Fruit fly (Drosophila melanogaster) whole organism, embryonic: ENCODE measurements around the gene CG8851.

Experiments used
- Blimp-1 ChIP-seq: fragments of 200-800 bp; sonication (Bioruptor generic); optimal IDR thresholded peaks from 3 replicates; lab custom pipeline; 2018; ENCODE audit warnings: missing biosample characterization, missing genetic modification characterization, mild to moderate bottlenecking, moderate library complexity, missing genetic modification reagents
- CG11504 ChIP-seq: fragments of 200-800 bp; sonication (Bioruptor generic); optimal IDR thresholded peaks from 3 replicates; lab custom pipeline; 2019; ENCODE audit warnings: missing biosample characterization, mild to moderate bottlenecking, missing genetic modification characterization, moderate library complexity
- CG12104 ChIP-seq: fragments of 200-800 bp; sonication (Bioruptor generic); optimal IDR thresholded peaks from 3 replicates; lab custom pipeline; 2016; ENCODE audit warnings: missing biosample characterization, missing genetic modification characterization
- CG12391 ChIP-seq: fragments of 200-800 bp; sonication (Bioruptor generic); optimal IDR thresholded peaks from 3 replicates; lab custom pipeline; 2018; ENCODE audit warnings: missing biosample characterization, mild to moderate bottlenecking, missing genetic modification characterization, moderate library complexity
- CG14050 ChIP-seq: fragments of 200-800 bp; sonication (Bioruptor generic); IDR thresholded peaks from 3 replicates; pipeline ENCODE4 v1.3.6; 2022; ENCODE audit warnings: missing biosample characterization, missing genetic modification characterization
- CG14441 ChIP-seq: fragments of 200-800 bp; sonication (Bioruptor generic); IDR thresholded peaks from 2 replicates; pipeline ENCODE4 v1.3.6; 2022; ENCODE audit warnings: missing biosample characterization, missing genetic modification characterization
- CG15269 ChIP-seq: fragments of 200-800 bp; sonication (Bioruptor generic); optimal IDR thresholded peaks from 2 replicates; lab custom pipeline; 2018; ENCODE audit warnings: missing biosample characterization, mild to moderate bottlenecking, missing genetic modification characterization, moderate library complexity
- CG1603 ChIP-seq: fragments of 200-800 bp; sonication (Bioruptor generic); optimal IDR thresholded peaks from 2 replicates; lab custom pipeline; 2019; ENCODE audit warnings: missing biosample characterization, mild to moderate bottlenecking, missing genetic modification characterization, moderate library complexity
- CG17328 ChIP-seq: fragments of 200-800 bp; sonication (Bioruptor generic); IDR thresholded peaks from 2 replicates; pipeline ENCODE4 v1.3.6; 2022; ENCODE audit warnings: missing biosample characterization, missing genetic modification characterization
- CG17359 ChIP-seq: fragments of 200-800 bp; sonication (Bioruptor generic); optimal IDR thresholded peaks from 3 replicates; lab custom pipeline; 2018; ENCODE audit warnings: missing biosample characterization, mild to moderate bottlenecking, missing genetic modification characterization, moderate library complexity
- CG18262 ChIP-seq: fragments of 200-800 bp; optimal IDR thresholded peaks from 3 replicates; lab custom pipeline; 2019; ENCODE audit warnings: missing biosample characterization, mild to moderate bottlenecking, missing genetic modification characterization, moderate library complexity
- CG2678 ChIP-seq: fragments of 200-800 bp; sonication (Bioruptor generic); optimal IDR thresholded peaks from 3 replicates; lab custom pipeline; 2019; ENCODE audit warnings: missing biosample characterization, mild to moderate bottlenecking, missing genetic modification characterization, moderate library complexity
- CG2712 ChIP-seq: fragments of 200-800 bp; optimal IDR thresholded peaks from 3 replicates; lab custom pipeline; 2019; ENCODE audit warnings: missing biosample characterization, mild to moderate bottlenecking, missing genetic modification characterization, moderate library complexity
- CG3065 ChIP-seq: fragments of 200-800 bp; sonication (Bioruptor generic); optimal IDR thresholded peaks from 2 replicates; lab custom pipeline; 2016; ENCODE audit warnings: missing biosample characterization, missing genetic modification characterization
- CG31441 ChIP-seq: fragments of 200-800 bp; sonication (Bioruptor generic); IDR thresholded peaks from 2 replicates; pipeline ENCODE4 v1.3.6; 2022; ENCODE audit warnings: missing biosample characterization, missing genetic modification characterization
- CG43689 ChIP-seq: fragments of 200-800 bp; sonication (Bioruptor generic); IDR thresholded peaks from 2 replicates; pipeline ENCODE4 v1.3.6; 2022; ENCODE audit warnings: missing biosample characterization, missing genetic modification characterization
- CG4820 ChIP-seq: fragments of 200-800 bp; sonication (Bioruptor generic); optimal IDR thresholded peaks from 3 replicates; lab custom pipeline; 2016; ENCODE audit warnings: missing biosample characterization, missing genetic modification characterization
- CG9932 ChIP-seq: fragments of 200-800 bp; sonication (Bioruptor generic); IDR thresholded peaks from 2 replicates; pipeline ENCODE4 v1.3.6; 2022; ENCODE audit warnings: missing biosample characterization, missing genetic modification characterization
- Hmr ChIP-seq: fragments of 200-800 bp; sonication (Bioruptor generic); optimal IDR thresholded peaks from 3 replicates; lab custom pipeline; 2017; ENCODE audit warnings: mild to moderate bottlenecking, missing biosample characterization, missing genetic modification reagents, missing genetic modification characterization
- Hr51 ChIP-seq, 2 experiments: fragments of 200-800 bp; sonication (Bioruptor generic); optimal IDR thresholded peaks; 2 replicates in 1 of 2; 3 replicates in 1 of 2; lab custom pipeline; 2016 to 2018; ENCODE audit warnings: missing biosample characterization in 2 of 2, missing genetic modification characterization in 2 of 2, mild to moderate bottlenecking in 1 of 2, moderate library complexity in 1 of 2
- Med ChIP-seq: fragments of 200-800 bp; sonication (Bioruptor generic); peaks from one replicate; lab custom pipeline; 2016; ENCODE audit warnings: missing biosample characterization, missing genetic modification characterization, mild to moderate bottlenecking, inconsistent platforms, moderate library complexity
- Nf-YA ChIP-seq: fragments of 200-800 bp; sonication (Bioruptor generic); IDR thresholded peaks from 2 replicates; pipeline ENCODE4 v1.3.6; 2022; ENCODE audit warnings: missing biosample characterization, missing genetic modification characterization
- PHDP ChIP-seq: fragments of 200-800 bp; sonication (Bioruptor generic); optimal IDR thresholded peaks from 3 replicates; lab custom pipeline; 2018; ENCODE audit warnings: missing biosample characterization, mild to moderate bottlenecking, missing genetic modification characterization, moderate library complexity
- Pdp1 ChIP-seq, 2 experiments: fragments of 200-800 bp; sonication (Bioruptor generic); optimal IDR thresholded peaks; 3 replicates each; lab custom pipeline; 2016; ENCODE audit warnings: missing biosample characterization in 2 of 2, missing genetic modification characterization in 2 of 2, mild to moderate bottlenecking in 1 of 2, moderate library complexity in 1 of 2
- Rfx ChIP-seq: fragments of 200-800 bp; sonication (Bioruptor generic); IDR thresholded peaks from 2 replicates; pipeline ENCODE4 v1.3.6; 2022; ENCODE audit warnings: missing biosample characterization, missing genetic modification characterization
- Sox100B ChIP-seq: fragments of 200-800 bp; sonication (Bioruptor generic); optimal IDR thresholded peaks from 3 replicates; lab custom pipeline; 2018; ENCODE audit warnings: missing biosample characterization, mild to moderate bottlenecking, missing genetic modification characterization
- Sox102F ChIP-seq: fragments of 200-800 bp; sonication (Bioruptor generic); optimal IDR thresholded peaks from 2 replicates; lab custom pipeline; 2018; ENCODE audit warnings: missing biosample characterization, mild to moderate bottlenecking, missing genetic modification characterization, moderate library complexity
- bsh ChIP-seq, 2 experiments: fragments of 200-800 bp; sonication (Bioruptor generic); optimal IDR thresholded peaks; 2 replicates each; lab custom pipeline; 2017 to 2018; ENCODE audit warnings: mild to moderate bottlenecking in 2 of 2, missing biosample characterization in 2 of 2, missing genetic modification characterization in 2 of 2, moderate library complexity in 1 of 2
- ci ChIP-seq: fragments of 200-800 bp; sonication (Bioruptor generic); IDR thresholded peaks from 3 replicates; pipeline ENCODE4 v1.3.6; 2022; ENCODE audit warnings: missing biosample characterization, missing genetic modification characterization
- crp ChIP-seq, 2 experiments: fragments of 200-800 bp; sonication (Bioruptor generic); optimal IDR thresholded peaks; 2 replicates in 1 of 2; 3 replicates in 1 of 2; lab custom pipeline; 2017; ENCODE audit warnings: missing biosample characterization in 2 of 2, missing genetic modification characterization in 2 of 2, mild to moderate bottlenecking in 1 of 2, moderate library complexity in 1 of 2
- dmrt99B ChIP-seq: fragments of 200-800 bp; sonication (Bioruptor generic); optimal IDR thresholded peaks from 2 replicates; lab custom pipeline; 2018; ENCODE audit warnings: missing biosample characterization, mild to moderate bottlenecking, missing genetic modification characterization, moderate library complexity
- gcm ChIP-seq: fragments of 200-800 bp; sonication (Bioruptor generic); optimal IDR thresholded peaks from 2 replicates; lab custom pipeline; 2019; ENCODE audit warnings: missing biosample characterization, mild to moderate bottlenecking, missing genetic modification characterization, moderate library complexity
- grau ChIP-seq: fragments of 200-800 bp; optimal IDR thresholded peaks from 3 replicates; lab custom pipeline; 2019; ENCODE audit warnings: missing biosample characterization, mild to moderate bottlenecking, missing genetic modification characterization, moderate library complexity
- hkb ChIP-seq, 2 experiments: fragments of 200-800 bp in 1 of 2; fragments of >200 bp in 1 of 2; sonication (Bioruptor generic) in 1 of 2; IDR thresholded peaks in 1 of 2; optimal IDR thresholded peaks in 1 of 2; 2 replicates each; pipeline versions ENCODE4 v1.3.6 to Lab custom; 2017 to 2022; ENCODE audit warnings: missing biosample characterization in 1 of 2, missing genetic modification characterization in 1 of 2
- jing ChIP-seq: fragments of 200-800 bp; sonication (Bioruptor generic); optimal IDR thresholded peaks from 2 replicates; lab custom pipeline; 2018; ENCODE audit warnings: missing biosample characterization, mild to moderate bottlenecking, missing genetic modification characterization
- nerfin-2 ChIP-seq: fragments of 200-800 bp; sonication (Bioruptor generic); IDR thresholded peaks from 2 replicates; pipeline ENCODE4 v1.3.6; 2022; ENCODE audit warnings: missing biosample characterization, missing genetic modification characterization; ENCODE audit not compliant: partially characterized antibody
- nom ChIP-seq: fragments of 200-800 bp; sonication (Bioruptor generic); optimal IDR thresholded peaks from 2 replicates; lab custom pipeline; 2017; ENCODE audit warnings: missing biosample characterization, missing genetic modification characterization, mild to moderate bottlenecking, moderate library complexity, missing genetic modification reagents
- otp ChIP-seq: fragments of 200-800 bp; sonication (Bioruptor generic); IDR thresholded peaks from 3 replicates; pipeline ENCODE4, ENCODE4 v1.3.6; 2022; ENCODE audit warnings: missing biosample characterization, missing genetic modification characterization
- pan ChIP-seq, 4 experiments: fragments of >200 bp in 3 of 4; fragments of 200-800 bp in 1 of 4; sonication (Bioruptor generic) in 1 of 4; optimal IDR thresholded peaks in 3 of 4; IDR thresholded peaks in 1 of 4; 2 replicates each; pipeline versions ENCODE4 v1.3.6 to Lab custom; 2017 to 2022; ENCODE audit warnings: missing biosample characterization in 2 of 4, missing genetic modification characterization in 2 of 4, mixed read lengths in 1 of 4
- pfk ChIP-seq: fragments of 200-800 bp; sonication (Bioruptor generic); optimal IDR thresholded peaks from 2 replicates; lab custom pipeline; 2018; ENCODE audit warnings: missing biosample characterization, mild to moderate bottlenecking, missing genetic modification characterization, moderate library complexity
- prd ChIP-seq, 3 experiments: fragments of >200 bp in 2 of 3; fragments of 200-800 bp in 1 of 3; sonication (Bioruptor generic) in 1 of 3; optimal IDR thresholded peaks in 2 of 3; IDR thresholded peaks in 1 of 3; 2 replicates in 2 of 3; 3 replicates in 1 of 3; pipeline versions ENCODE4 v1.3.6 to Lab custom; 2017 to 2022; ENCODE audit warnings: missing biosample characterization in 1 of 3, missing genetic modification characterization in 1 of 3
- so ChIP-seq: fragments of 200-800 bp; sonication (Bioruptor generic); IDR thresholded peaks from 3 replicates; pipeline ENCODE4 v1.3.6; 2022; ENCODE audit warnings: missing biosample characterization, missing genetic modification characterization
- vvl ChIP-seq: fragments of 200-800 bp; sonication (Bioruptor generic); IDR thresholded peaks from 2 replicates; pipeline ENCODE4 v1.3.6; 2022; ENCODE audit warnings: missing biosample characterization, missing genetic modification characterization

Gene CG8851

DNA sequence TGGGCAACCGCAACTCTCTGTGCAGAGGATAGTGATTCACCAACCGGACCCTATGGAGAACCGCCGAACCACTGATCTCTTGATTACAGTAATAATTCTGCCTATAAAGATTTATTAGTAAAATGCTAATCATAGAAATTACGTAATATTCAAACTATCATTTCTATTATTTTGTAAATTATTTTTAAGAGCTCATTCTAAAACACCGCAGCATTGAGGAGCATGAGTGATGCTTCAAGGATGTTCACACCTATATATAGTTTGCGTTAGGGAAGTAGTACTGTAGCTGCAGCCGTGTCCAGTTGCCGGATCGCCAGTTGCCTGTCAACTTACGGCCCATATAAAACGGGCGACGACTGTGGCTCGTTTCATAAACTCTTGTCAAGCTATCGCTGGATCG, 38.0 kb downstream of the CG8851 start:
- TF ChIP-seq grau (tag; lab: Kevin White, UChicago) (peak; percentile 53), nom (GFP tag; lab: Kevin White, UChicago) (peak; percentile 2), Pdp1 (GFP tag; optimal IDR thresholded peaks at IDR 0.05; lab: Kevin White, UChicago) (peak in 1 of 2 experiments; percentile 47), CG17328 (GFP tag; lab: Robert Waterston, UW) (no peak)

DNA sequence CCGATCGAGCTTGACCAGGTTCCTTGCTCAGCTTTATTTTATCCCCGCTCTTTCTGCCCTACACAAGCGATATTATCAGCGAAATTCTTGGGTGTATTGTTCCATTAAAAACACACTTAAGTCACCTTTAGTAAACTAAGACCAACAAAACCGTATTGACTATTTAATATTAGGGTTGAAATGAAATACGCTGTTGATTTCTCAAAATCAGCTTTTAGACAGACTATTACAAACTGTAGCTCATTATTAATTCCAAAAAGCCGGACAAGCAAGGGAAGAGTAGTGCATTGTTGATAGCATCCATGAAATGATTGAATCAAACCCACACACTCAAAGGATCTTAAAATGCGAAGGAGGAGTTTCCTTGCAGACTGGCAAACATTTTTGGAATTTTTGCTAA, 38.8 kb downstream of the CG8851 start:
- TF ChIP-seq otp = no peak

DNA sequence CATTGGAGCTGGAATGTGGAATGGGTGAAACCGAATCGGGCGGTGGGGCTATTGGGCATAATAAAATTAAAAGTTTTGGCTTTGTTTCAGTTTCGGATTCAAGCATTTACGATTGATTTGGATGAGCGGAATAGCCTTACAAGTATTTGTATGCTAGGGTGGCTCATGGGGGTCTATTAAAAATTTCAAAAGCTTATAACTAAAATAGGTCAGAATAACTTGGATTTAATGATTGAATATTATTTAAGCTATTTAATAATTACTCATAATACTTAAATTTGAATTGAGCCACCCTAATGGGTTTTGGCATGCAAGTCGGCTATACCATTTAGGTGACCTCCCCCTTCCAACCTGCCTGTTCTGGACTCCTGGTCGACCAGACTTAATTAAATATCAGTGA, 40.2 kb downstream of the CG8851 start:
- TF ChIP-seq CG14441 (GFP tag; lab: Robert Waterston, UW) (0 out of 2 replicates have a peak, but pooled peaks have one; percentile 25), CG14050 (GFP tag; lab: Robert Waterston, UW) (no peak), Sox102F (peak; percentile 33), pfk (GFP tag; lab: Kevin White, UChicago) (no peak), prd (optimal IDR thresholded peaks at IDR 0.05; lab: Kevin White, UChicago) (no peak), prd (GFP tag; IDR thresholded peaks at IDR 0.05; lab: Robert Waterston, UW) (peak; percentile 45; the same call in 2 of the 3 replicates), CG11504 (peak; percentile 7), CG4820 (no peak), CG12391 (tag; lab: Kevin White, UChicago) (peak; percentile 10), jing (GFP tag; lab: Kevin White, UChicago) (no peak), CG43689 (GFP tag; lab: Robert Waterston, UW) (no peak), CG3065 (GFP tag; lab: Kevin White, UChicago) (no peak), Rfx (GFP tag; lab: Robert Waterston, UW) (peak; percentile 44; the same call in 1 of the 2 replicates), CG18262 (tag; lab: Kevin White, UChicago) (peak; percentile 14), so (GFP tag; lab: Robert Waterston, UW) (0 out of 3 replicates have a peak, but pooled peaks have one; percentile 33), nerfin-2 (GFP tag; lab: Robert Waterston, UW) (no peak), CG9932 (GFP tag; lab: Robert Waterston, UW) (0 out of 2 replicates have a peak, but pooled peaks have one; percentile 7), CG2678 (tag; lab: Kevin White, UChicago) (peak; percentile 23), CG31441 (GFP tag; lab: Robert Waterston, UW) (0 out of 2 replicates have a peak, but pooled peaks have one; percentile 22), PHDP (peak; percentile 45), Med (peak; percentile 5), gcm (GFP tag; lab: Kevin White, UChicago) (peak; percentile 20), CG2712 (tag; lab: Kevin White, UChicago) (peak; percentile 27), CG17359 (tag; lab: Kevin White, UChicago) (peak; percentile 1), CG12104 (GFP tag; lab: Kevin White, UChicago) (no peak), CG1603 (tag; lab: Kevin White, UChicago) (peak; percentile 9), hkb (optimal IDR thresholded peaks at IDR 0.05; lab: Kevin White, UChicago) (no peak), hkb (GFP tag; IDR thresholded peaks at IDR 0.05; lab: Robert Waterston, UW) (0 out of 2 replicates have a peak, but pooled peaks have one; percentile 42), crp (GFP tag; optimal IDR thresholded peaks at IDR 0.05; lab: Kevin White, UChicago) (no peak), Blimp-1 (peak; percentile 30), Hmr (peak; percentile 2), pan (optimal IDR thresholded peaks at IDR 0.05; lab: Kevin White, UChicago) (no peak), pan (GFP tag; optimal IDR thresholded peaks at IDR 0.05 in 1 of 2, IDR thresholded peaks at IDR 0.05 in 1 of 2) (peak in 1 of 2 experiments; percentile 44), dmrt99B (tag; lab: Kevin White, UChicago) (peak; percentile 2), Sox100B (peak; percentile 3), CG15269 (tag; lab: Kevin White, UChicago) (peak; percentile 13), Hr51 (GFP tag; optimal IDR thresholded peaks at IDR 0.05; lab: Kevin White, UChicago) (peak in 1 of 2 experiments; percentile 21), Nf-YA (GFP tag; lab: Robert Waterston, UW) (0 out of 2 replicates have a peak, but pooled peaks have one; percentile 9), bsh (GFP tag; optimal IDR thresholded peaks at IDR 0.05; lab: Kevin White, UChicago) (peak in 1 of 2 experiments; percentile 23), vvl (GFP tag; lab: Robert Waterston, UW) (peak; percentile 55), ci (GFP tag; lab: Robert Waterston, UW) (peak; percentile 46; the same call in 1 of the 3 replicates)
